Worm (Caenorhabditis elegans) whole organism, L2 larva: ENCODE results near the gene prdh-1.

Experiments
- Y55F3AM.14 ChIP-seq: fragments of 200-800 bp; sonication (Bioruptor generic); optimal IDR thresholded peaks from 2 replicates; lab custom pipeline; 2018; ENCODE audit warnings: mild to moderate bottlenecking, missing genetic modification characterization, missing compliant biosample characterization
- ZK546.5 ChIP-seq: sonication (generic microtip); optimal IDR thresholded peaks from 2 replicates; lab custom pipeline; 2017; ENCODE audit warnings: missing biosample characterization, missing genetic modification characterization
- ama-1 ChIP-seq: fragments of 150-350 bp; optimal IDR thresholded peaks from 2 replicates; lab custom pipeline; 2018; ENCODE audit warnings: inconsistent platforms
- dmd-4 ChIP-seq: sonication (generic microtip); optimal IDR thresholded peaks from 2 replicates; lab custom pipeline; 2017; ENCODE audit warnings: missing biosample characterization, missing genetic modification characterization
- egl-27 ChIP-seq: sonication (generic microtip); optimal IDR thresholded peaks from 3 replicates; lab custom pipeline; 2017; ENCODE audit warnings: missing biosample characterization, missing genetic modification reagents, missing genetic modification characterization
- nhr-12 ChIP-seq: fragments of 150-350 bp; optimal IDR thresholded peaks from 2 replicates; lab custom pipeline; 2014; ENCODE audit warnings: missing biosample characterization, missing genetic modification characterization
- nhr-23 ChIP-seq: fragments of 150-350 bp; optimal IDR thresholded peaks from 2 replicates; lab custom pipeline; 2014; ENCODE audit warnings: missing biosample characterization, missing genetic modification reagents, missing genetic modification characterization
- nhr-6 ChIP-seq: fragments of 150-350 bp; optimal IDR thresholded peaks from 2 replicates; lab custom pipeline; 2014; ENCODE audit warnings: missing biosample characterization, missing genetic modification characterization
- sma-9 ChIP-seq, 2 experiments: fragments of 150-350 bp in 1 of 2; sonication (generic microtip) in 1 of 2; optimal IDR thresholded peaks; 2 replicates each; lab custom pipeline; 2014 to 2016; ENCODE audit warnings: missing genetic modification characterization in 2 of 2, mild to moderate bottlenecking in 1 of 2, missing biosample characterization in 1 of 2, missing compliant biosample characterization in 1 of 2, missing genetic modification reagents in 1 of 2, moderate library complexity in 1 of 2
- unc-62 ChIP-seq: fragments of 150-350 bp; optimal IDR thresholded peaks from 2 replicates; lab custom pipeline; 2014; ENCODE audit warnings: missing biosample characterization, missing genetic modification reagents, missing genetic modification characterization
- zag-1 ChIP-seq: fragments of 150-350 bp; optimal IDR thresholded peaks from 2 replicates; lab custom pipeline; 2014; ENCODE audit warnings: missing biosample characterization, missing genetic modification characterization

- no peak for TF ChIP-seq nhr-12 (tag; lab: Kevin White, UChicago)
- no peak for TF ChIP-seq nhr-23
- TF ChIP-seq ZK546.5 (tag; lab: Kevin White, UChicago): peak; percentile 52
- TF ChIP-seq Y55F3AM.14 (GFP tag; lab: Kevin White, UChicago): peak; percentile 1
- no peak for TF ChIP-seq dmd-4 (tag; lab: Kevin White, UChicago)
- no peak for TF ChIP-seq zag-1 (tag; lab: Kevin White, UChicago)
- peak; percentile 57 for TF ChIP-seq ama-1
- peak; percentile 39 for TF ChIP-seq nhr-6 (tag; lab: Kevin White, UChicago)
- peak; percentile 68 for TF ChIP-seq egl-27
- no peak for TF ChIP-seq unc-62
- peak; percentile 81 for TF ChIP-seq sma-9 (GFP tag; optimal IDR thresholded peaks at IDR 0.05; lab: Kevin White, UChicago)
- no peak for TF ChIP-seq sma-9 (tag; optimal IDR thresholded peaks at IDR 0.05; lab: Kevin White, UChicago)
These were observed 5.4 kb upstream of the prdh-1 start, which contains the start of gene rpl-29 for ce11 chrIV:13881754-13882275.
